Worm (Caenorhabditis elegans) whole organism, mixed stage, embryonic: Measurements from ENCODE around the gene gst-1.

ENCODE experiments used
- ces-1 ChIP-seq: fragments of 150-350 bp; optimal IDR thresholded peaks from 2 replicates; lab custom pipeline; 2014; ENCODE audit warnings: missing biosample characterization, missing genetic modification reagents, missing genetic modification characterization
- elt-1 ChIP-seq: sonication (generic microtip); optimal IDR thresholded peaks from 2 replicates; lab custom pipeline; 2017; ENCODE audit warnings: missing genetic modification characterization, mild to moderate bottlenecking, missing compliant biosample characterization, antibody characterized with exemption, moderate library complexity, borderline replicate concordance; ENCODE audit not compliant: insufficient read depth
- flh-1 ChIP-seq: fragments of 200-800 bp; sonication (Bioruptor generic); optimal IDR thresholded peaks from 2 replicates; lab custom pipeline; 2018; ENCODE audit warnings: mild to moderate bottlenecking, missing genetic modification characterization, moderate library complexity, missing compliant biosample characterization
- lsy-2 ChIP-seq: fragments of 150-350 bp; optimal IDR thresholded peaks from 2 replicates; lab custom pipeline; 2014; ENCODE audit warnings: missing biosample characterization, missing genetic modification characterization
- mab-5 ChIP-seq: fragments of 150-350 bp; optimal IDR thresholded peaks from 2 replicates; lab custom pipeline; 2014; ENCODE audit warnings: missing biosample characterization, missing genetic modification characterization
- nhr-237 ChIP-seq: fragments of 150-350 bp; optimal IDR thresholded peaks from 2 replicates; lab custom pipeline; 2014; ENCODE audit warnings: missing biosample characterization, missing genetic modification characterization
- pha-4 ChIP-seq: fragments of 150-350 bp; optimal IDR thresholded peaks from 2 replicates; lab custom pipeline; 2018; ENCODE audit warnings: missing biosample characterization, missing genetic modification reagents, missing genetic modification characterization
- snpc-4 ChIP-seq: fragments of 150-350 bp; optimal IDR thresholded peaks from 2 replicates; lab custom pipeline; 2014; ENCODE audit warnings: missing biosample characterization, missing genetic modification characterization
- sptf-1 ChIP-seq: sonication (generic microtip); optimal IDR thresholded peaks from 2 replicates; lab custom pipeline; 2017; ENCODE audit warnings: mild to moderate bottlenecking, missing genetic modification characterization, moderate library complexity, missing compliant biosample characterization
- unc-120 ChIP-seq: sonication (generic microtip); optimal IDR thresholded peaks from 2 replicates; lab custom pipeline; 2017; ENCODE audit warnings: missing genetic modification characterization, missing compliant biosample characterization; ENCODE audit not compliant: poor library complexity, severe bottlenecking
- unc-62 ChIP-seq: fragments of 150-350 bp; optimal IDR thresholded peaks from 2 replicates; lab custom pipeline; 2014; ENCODE audit warnings: missing biosample characterization, missing genetic modification reagents, missing genetic modification characterization
- ztf-11 ChIP-seq: fragments of 150-350 bp; optimal IDR thresholded peaks from 2 replicates; lab custom pipeline; 2014; ENCODE audit warnings: missing biosample characterization, missing genetic modification characterization

DNA sequence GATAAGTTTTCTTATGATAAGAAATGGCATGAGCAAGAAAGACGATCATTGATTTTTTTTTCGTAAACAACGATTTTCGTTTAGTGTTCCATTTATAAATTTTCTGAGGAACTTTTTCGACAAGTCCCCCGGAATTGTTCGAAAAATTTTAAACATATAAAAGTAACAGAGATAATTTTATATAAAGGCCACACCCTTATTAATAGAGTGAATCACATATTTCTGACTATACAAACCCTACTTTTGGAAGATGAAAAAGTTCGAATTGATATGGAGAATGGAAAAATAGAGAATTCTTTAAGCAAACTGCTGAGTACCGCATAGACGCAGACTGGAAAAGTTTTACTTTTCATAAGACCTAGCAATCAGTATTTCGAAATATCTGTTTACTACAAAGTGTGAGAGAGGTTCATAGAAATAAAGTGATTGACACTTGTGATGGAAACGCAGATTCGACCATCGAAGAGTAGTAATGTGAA is 8.0 kb upstream of the gst-1 start:
- TF ChIP-seq mab-5 (tag; lab: Kevin White, UChicago): no peak
- no peak for TF ChIP-seq sptf-1 (tag; lab: Kevin White, UChicago)
- no peak for TF ChIP-seq snpc-4 (tag; lab: Kevin White, UChicago)
- TF ChIP-seq nhr-237 (tag; lab: Kevin White, UChicago): no peak
- TF ChIP-seq ztf-11 (tag; lab: Kevin White, UChicago): no peak
- no peak for TF ChIP-seq lsy-2 (tag; lab: Kevin White, UChicago)
- no peak for TF ChIP-seq pha-4 (tag; lab: Kevin White, UChicago)
- peak; percentile 58 for TF ChIP-seq unc-62
- TF ChIP-seq ces-1 (GFP tag; lab: Kevin White, UChicago): peak; percentile 23
- TF ChIP-seq elt-1 (tag; lab: Kevin White, UChicago): no peak
- no peak for TF ChIP-seq flh-1
- no peak for TF ChIP-seq unc-120 (tag; lab: Kevin White, UChicago)
